Worm (Caenorhabditis elegans) whole organism, L1 larva: ENCODE measurements around the gene C16D2.3.
A peak's percentile ranks its signal among the peaks of the same experiment; 100 is the strongest.

Experiments
- C16A3.4 ChIP-seq: fragments of 150-350 bp; optimal IDR thresholded peaks from 2 replicates; lab custom pipeline; 2014; ENCODE audit warnings: missing biosample characterization, missing genetic modification characterization
- Y116A8C.19 ChIP-seq: sonication (generic microtip); optimal IDR thresholded peaks from 2 replicates; lab custom pipeline; 2016; ENCODE audit warnings: missing compliant biosample characterization, missing genetic modification characterization, borderline replicate concordance
- aly-2 ChIP-seq: fragments of 150-350 bp; optimal IDR thresholded peaks from 2 replicates; lab custom pipeline; 2014; ENCODE audit warnings: missing biosample characterization, missing genetic modification characterization
- ama-1 ChIP-seq: fragments of 150-350 bp; optimal IDR thresholded peaks from 2 replicates; lab custom pipeline; 2014
- blmp-1 ChIP-seq: fragments of 150-350 bp; optimal IDR thresholded peaks from 2 replicates; lab custom pipeline; 2014; ENCODE audit warnings: missing biosample characterization, missing genetic modification characterization
- ceh-63 ChIP-seq: fragments of 200-800 bp; sonication (Bioruptor generic); optimal IDR thresholded peaks from 2 replicates; lab custom pipeline; 2018; ENCODE audit warnings: mild to moderate bottlenecking, missing genetic modification characterization, missing compliant biosample characterization
- ceh-8 ChIP-seq: fragments of 200-800 bp; sonication (Bioruptor generic); optimal IDR thresholded peaks from 2 replicates; lab custom pipeline; 2018; ENCODE audit warnings: mild to moderate bottlenecking, missing genetic modification characterization, moderate library complexity, missing compliant biosample characterization
- ceh-88 ChIP-seq: fragments of 200-800 bp; sonication (Bioruptor generic); IDR thresholded peaks from 2 replicates; pipeline ENCODE4 v1.3.6; 2022; ENCODE audit warnings: missing genetic modification characterization, missing compliant biosample characterization
- ceh-90 ChIP-seq: sonication (generic microtip); optimal IDR thresholded peaks from 2 replicates; lab custom pipeline; 2016; ENCODE audit warnings: missing genetic modification characterization, missing compliant biosample characterization
- dsc-1 ChIP-seq: sonication (generic microtip); optimal IDR thresholded peaks from 2 replicates; lab custom pipeline; 2016; ENCODE audit warnings: mild to moderate bottlenecking, missing genetic modification characterization, missing compliant biosample characterization
- efl-1 ChIP-seq, 4 experiments: fragments of 150-350 bp; optimal IDR thresholded peaks in 3 of 4; peaks in 1 of 4; 1 replicate in 1 of 4; 2 replicates in 3 of 4; lab custom pipeline; 2014; ENCODE audit warnings: missing biosample characterization in 2 of 4, missing genetic modification characterization in 2 of 4, missing genetic modification reagents in 2 of 4
- egl-13 ChIP-seq: sonication (generic microtip); optimal IDR thresholded peaks from 2 replicates; lab custom pipeline; 2016; ENCODE audit warnings: missing genotype, missing genetic modification reagents, missing genetic modification characterization, missing compliant biosample characterization
- egl-27 ChIP-seq, 2 experiments: fragments of 150-350 bp in 1 of 2; sonication (generic microtip); optimal IDR thresholded peaks; 3 replicates each; lab custom pipeline; 2017 to 2018; ENCODE audit warnings: missing biosample characterization in 2 of 2, missing genetic modification characterization in 2 of 2, missing genetic modification reagents in 2 of 2
- elt-3 ChIP-seq, 6 experiments: fragments of 150-350 bp in 1 of 6; sonication (generic microtip); optimal IDR thresholded peaks; 2 replicates each; lab custom pipeline; 2017 to 2018; ENCODE audit warnings: missing biosample characterization in 6 of 6, missing genetic modification characterization in 6 of 6, inconsistent platforms in 1 of 6
- fkh-10 ChIP-seq: sonication (generic microtip); optimal IDR thresholded peaks from 2 replicates; lab custom pipeline; 2017; ENCODE audit warnings: missing biosample characterization, missing genetic modification reagents, missing genetic modification characterization
- fkh-4 ChIP-seq: sonication (generic microtip); optimal IDR thresholded peaks from 2 replicates; lab custom pipeline; 2016; ENCODE audit warnings: missing compliant biosample characterization, missing genetic modification characterization, borderline replicate concordance
- fkh-8 ChIP-seq: sonication (generic microtip); optimal IDR thresholded peaks from 2 replicates; lab custom pipeline; 2016; ENCODE audit warnings: mild to moderate bottlenecking, missing genetic modification characterization, missing compliant biosample characterization
- hpl-2 ChIP-seq: fragments of 150-350 bp; optimal IDR thresholded peaks from 2 replicates; lab custom pipeline; 2014; ENCODE audit warnings: missing biosample characterization, missing genetic modification reagents, missing genetic modification characterization
- irx-1 ChIP-seq: sonication (generic microtip); optimal IDR thresholded peaks from 2 replicates; lab custom pipeline; 2016; ENCODE audit warnings: missing genetic modification characterization, missing compliant biosample characterization
- jun-1 ChIP-seq: fragments of 150-350 bp; optimal IDR thresholded peaks from 2 replicates; lab custom pipeline; 2014; ENCODE audit warnings: missing biosample characterization, missing genetic modification reagents, missing genetic modification characterization
- lin-14 ChIP-seq: fragments of 200-800 bp; sonication (Bioruptor generic); optimal IDR thresholded peaks from 2 replicates; lab custom pipeline; 2018; ENCODE audit warnings: mild to moderate bottlenecking, missing genetic modification characterization, moderate library complexity, missing compliant biosample characterization
- lin-15B ChIP-seq: fragments of 150-350 bp; sonication (generic microtip); optimal IDR thresholded peaks from 3 replicates; lab custom pipeline; 2014; ENCODE audit warnings: missing biosample characterization, missing genetic modification characterization
- lin-39 ChIP-seq: fragments of 150-350 bp; optimal IDR thresholded peaks from 2 replicates; lab custom pipeline; 2014; ENCODE audit warnings: missing biosample characterization, missing genetic modification reagents, missing genetic modification characterization
- lir-3 ChIP-seq: sonication (generic microtip); optimal IDR thresholded peaks from 2 replicates; lab custom pipeline; 2016; ENCODE audit warnings: mild to moderate bottlenecking, missing genetic modification characterization, moderate library complexity, missing compliant biosample characterization; ENCODE audit not compliant: poor library complexity
- lsy-2 ChIP-seq, 2 experiments: fragments of 150-350 bp; optimal IDR thresholded peaks; 2 replicates each; lab custom pipeline; 2014; ENCODE audit warnings: missing biosample characterization in 2 of 2, missing genetic modification characterization in 2 of 2
- mep-1 ChIP-seq: fragments of 150-350 bp; optimal IDR thresholded peaks from 2 replicates; lab custom pipeline; 2014; ENCODE audit warnings: missing biosample characterization, missing genetic modification characterization
- nhr-237 ChIP-seq: fragments of 150-350 bp; optimal IDR thresholded peaks from 2 replicates; lab custom pipeline; 2014; ENCODE audit warnings: missing biosample characterization, missing genetic modification characterization
- nhr-28 ChIP-seq: fragments of 150-350 bp; optimal IDR thresholded peaks from 2 replicates; lab custom pipeline; 2014; ENCODE audit warnings: missing biosample characterization, missing genetic modification characterization
- nhr-77 ChIP-seq: fragments of 150-350 bp; optimal IDR thresholded peaks from 2 replicates; lab custom pipeline; 2014; ENCODE audit warnings: missing biosample characterization, missing genetic modification characterization
- nhr-85 ChIP-seq: sonication (generic microtip); peaks from one replicate; lab custom pipeline; 2016; ENCODE audit warnings: missing genetic modification characterization, inconsistent platforms, missing compliant biosample characterization
- nhr-90 ChIP-seq: sonication (generic microtip); optimal IDR thresholded peaks from 2 replicates; lab custom pipeline; 2016; ENCODE audit warnings: mild to moderate bottlenecking, missing genetic modification characterization, missing compliant biosample characterization; ENCODE audit not compliant: poor library complexity
- pax-3 ChIP-seq: fragments of 200-800 bp; sonication (Bioruptor generic); optimal IDR thresholded peaks from 2 replicates; lab custom pipeline; 2018; ENCODE audit warnings: mild to moderate bottlenecking, missing genetic modification characterization, moderate library complexity, missing compliant biosample characterization
- pqm-1 ChIP-seq: sonication (generic microtip); optimal IDR thresholded peaks from 3 replicates; lab custom pipeline; 2017; ENCODE audit warnings: missing biosample characterization, missing genetic modification characterization
- rnt-1 ChIP-seq: sonication (generic microtip); optimal IDR thresholded peaks from 2 replicates; lab custom pipeline; 2016; ENCODE audit warnings: mild to moderate bottlenecking, missing genetic modification characterization, moderate library complexity, missing compliant biosample characterization
- skn-1 ChIP-seq: fragments of 150-350 bp; optimal IDR thresholded peaks from 2 replicates; lab custom pipeline; 2014; ENCODE audit warnings: missing biosample characterization, missing genetic modification characterization
- snu-23 ChIP-seq: sonication (generic microtip); optimal IDR thresholded peaks from 2 replicates; lab custom pipeline; 2016; ENCODE audit warnings: missing genetic modification characterization, missing compliant biosample characterization
- sptf-1 ChIP-seq: fragments of 150-350 bp; optimal IDR thresholded peaks from 2 replicates; lab custom pipeline; 2014; ENCODE audit warnings: missing biosample characterization, missing genetic modification characterization
- swsn-7 ChIP-seq: sonication (generic microtip); optimal IDR thresholded peaks from 2 replicates; lab custom pipeline; 2016; ENCODE audit warnings: missing genetic modification characterization, missing compliant biosample characterization
- tlp-1 ChIP-seq: fragments of 150-350 bp; optimal IDR thresholded peaks from 2 replicates; lab custom pipeline; 2014; ENCODE audit warnings: missing biosample characterization, missing genetic modification characterization
- unc-130 ChIP-seq: fragments of 150-350 bp; optimal IDR thresholded peaks from 2 replicates; lab custom pipeline; 2017; ENCODE audit warnings: missing biosample characterization, missing genetic modification characterization, inconsistent platforms
- unc-30 ChIP-seq: sonication (generic microtip); optimal IDR thresholded peaks from 2 replicates; lab custom pipeline; 2017; ENCODE audit warnings: missing biosample characterization, missing genetic modification characterization
- unc-98 ChIP-seq: fragments of 200-800 bp; sonication (Bioruptor generic); IDR thresholded peaks from 2 replicates; pipeline ENCODE4 v1.3.6; 2022; ENCODE audit warnings: missing genetic modification characterization, missing compliant biosample characterization
- zag-1 ChIP-seq: fragments of 150-350 bp; optimal IDR thresholded peaks from 2 replicates; lab custom pipeline; 2014; ENCODE audit warnings: missing biosample characterization, missing genetic modification characterization
- zip-4 ChIP-seq: fragments of 200-800 bp; sonication (Bioruptor generic); optimal IDR thresholded peaks from 2 replicates; lab custom pipeline; 2018; ENCODE audit warnings: mild to moderate bottlenecking, missing genetic modification characterization, moderate library complexity, missing compliant biosample characterization
- ztf-4 ChIP-seq: fragments of 150-350 bp; optimal IDR thresholded peaks from 2 replicates; lab custom pipeline; 2014; ENCODE audit warnings: missing biosample characterization, missing genetic modification characterization

Gene C16D2.3

DNA sequence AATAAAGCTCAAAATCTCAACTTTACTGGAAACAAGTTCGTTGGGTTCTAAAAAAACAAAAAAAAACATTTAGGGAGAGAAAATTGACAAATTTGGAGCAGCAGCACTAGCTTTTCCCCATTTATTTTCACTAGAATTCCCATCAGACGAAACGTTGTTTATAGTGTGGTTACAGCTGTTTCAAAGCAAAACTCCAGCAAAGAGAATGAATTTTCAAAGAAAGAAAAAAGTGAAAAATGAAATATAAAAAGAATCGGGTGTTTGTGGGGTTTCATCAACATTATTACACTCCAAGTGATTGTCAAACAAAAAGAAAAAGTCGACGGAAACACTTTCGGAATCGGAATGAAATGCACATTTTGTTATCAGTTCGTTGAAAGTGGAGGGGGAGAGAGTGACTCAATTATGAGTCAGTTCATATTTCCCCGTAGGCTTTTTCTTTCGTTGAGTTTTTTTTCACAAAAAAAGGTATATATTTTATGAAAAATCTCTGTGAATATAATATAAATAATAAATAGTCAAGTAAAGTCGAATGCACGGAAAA, 43.6 kb upstream of the C16D2.3 start:
- TF ChIP-seq efl-1 (optimal IDR thresholded peaks at IDR 0.05; lab: Kevin White, UChicago) (no peak), efl-1 (GFP tag; optimal IDR thresholded peaks at IDR 0.05 in 1 of 2; lab: Kevin White, UChicago) (peak in 1 of 2 experiments; percentile 81), lin-14 (GFP tag; lab: Kevin White, UChicago) (peak; percentile 9), dsc-1 (tag; lab: Kevin White, UChicago) (peak; percentile 55), egl-13 (tag; lab: Kevin White, UChicago) (no peak), pqm-1 (tag; lab: Kevin White, UChicago) (peak; percentile 65)

DNA sequence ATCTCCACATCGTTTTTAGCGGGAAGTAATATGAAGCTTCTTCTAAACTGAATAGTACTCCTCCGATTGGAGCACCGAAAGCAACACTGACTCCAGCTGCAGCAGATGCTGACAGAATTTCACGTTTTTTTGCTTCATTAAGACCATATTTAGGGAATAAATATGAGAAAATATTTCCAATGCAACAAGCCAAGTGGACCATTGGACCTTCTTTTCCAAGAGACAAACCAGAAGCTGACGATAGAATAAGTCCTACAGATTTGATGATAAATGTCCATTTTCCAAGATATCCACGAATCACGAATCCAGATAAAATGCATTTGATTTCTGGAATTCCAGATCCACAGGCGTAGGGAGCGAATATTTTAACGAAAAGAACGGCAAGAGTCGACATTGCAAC, 40.6 kb upstream of the C16D2.3 start:
- no peak for TF ChIP-seq irx-1 (tag; lab: Kevin White, UChicago)
- TF ChIP-seq sptf-1 (tag; lab: Kevin White, UChicago) = no peak
- no peak for TF ChIP-seq ama-1
- no peak for TF ChIP-seq fkh-10 (GFP tag; lab: Kevin White, UChicago)
- no peak for TF ChIP-seq nhr-90 (tag; lab: Kevin White, UChicago)
- no peak for TF ChIP-seq blmp-1
- no peak for TF ChIP-seq swsn-7 (tag; lab: Kevin White, UChicago)

DNA sequence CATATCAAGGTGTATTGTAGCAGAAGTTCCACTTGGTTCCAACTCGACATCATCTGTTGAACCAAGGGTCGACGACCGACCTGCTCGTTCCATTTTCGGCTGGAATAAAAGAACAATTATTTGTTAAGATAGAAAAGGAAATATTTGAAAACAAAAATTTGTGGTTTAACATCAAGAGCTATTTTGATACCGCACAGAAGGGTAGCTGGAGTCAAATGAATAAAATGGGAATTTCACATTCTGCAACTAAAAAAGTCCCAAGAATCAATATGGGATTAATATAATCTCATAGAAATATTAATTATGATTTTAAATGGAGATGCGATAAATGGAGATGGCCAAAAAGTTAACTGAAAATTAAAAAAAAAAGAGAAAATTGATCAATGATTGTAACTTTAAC, 39.4 kb upstream of the C16D2.3 start, which contains the start of gene clh-5:
Gene clh-5 (minus strand): TSS at position 101 of the 400 bp plus-strand sequence.
- TF ChIP-seq rnt-1 (no peak), fkh-8 (tag; lab: Kevin White, UChicago) (no peak), skn-1 (tag; lab: Kevin White, UChicago) (no peak), jun-1 (no peak), lin-15B (tag; lab: Kevin White, UChicago) (no peak), pqm-1 (tag; lab: Kevin White, UChicago) (no peak), tlp-1 (no peak)

DNA sequence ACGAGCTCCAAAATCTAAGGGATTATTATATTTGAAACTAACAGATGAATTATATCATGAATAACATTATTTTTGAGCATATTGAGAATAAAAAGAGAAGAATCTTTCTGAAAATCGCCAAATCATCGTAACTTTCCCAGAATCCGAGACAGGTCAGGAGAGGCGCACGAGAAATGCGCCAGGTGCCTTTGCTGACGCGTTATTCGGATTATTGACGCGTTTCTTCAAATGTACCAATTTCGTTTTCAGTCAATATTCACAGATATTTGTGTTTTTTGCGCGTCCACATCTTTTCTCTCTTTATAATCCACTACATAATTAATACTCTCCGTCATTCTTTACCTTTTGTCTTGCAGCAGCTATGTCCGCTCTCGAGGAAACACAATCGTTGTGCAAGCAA, 38.9 kb upstream of the C16D2.3 start, which contains the start of gene T24H10.1:
Gene T24H10.1 (plus strand): TSS at position 355 of the 400 bp plus-strand sequence.
- peak; percentile 81 for TF ChIP-seq snu-23 (GFP tag; lab: Kevin White, UChicago)
- peak; percentile 45 for TF ChIP-seq lin-39 (tag; lab: Kevin White, UChicago)
- peak; percentile 62 for TF ChIP-seq nhr-77 (tag; lab: Kevin White, UChicago)
- no peak for TF ChIP-seq ceh-63 (GFP tag; lab: Kevin White, UChicago)
- TF ChIP-seq jun-1 = peak; percentile 38
- no peak for TF ChIP-seq egl-27 (tag; optimal IDR thresholded peaks at IDR 0.05; lab: Kevin White, UChicago)
- peak; percentile 82 for TF ChIP-seq nhr-85 (tag; lab: Kevin White, UChicago)
- no peak for TF ChIP-seq nhr-237 (tag; lab: Kevin White, UChicago)
- peak; percentile 81 for TF ChIP-seq nhr-90 (tag; lab: Kevin White, UChicago)
- peak in 1 of 6 experiments; percentile 51 for TF ChIP-seq elt-3 (tag; optimal IDR thresholded peaks at IDR 0.05; lab: Kevin White, UChicago)
- TF ChIP-seq lsy-2 (tag; optimal IDR thresholded peaks at IDR 0.05; lab: Kevin White, UChicago) = peak; percentile 80
- TF ChIP-seq nhr-28 (tag; lab: Kevin White, UChicago) = no peak
- TF ChIP-seq fkh-4 (tag; lab: Kevin White, UChicago) = no peak
- TF ChIP-seq efl-1 (optimal IDR thresholded peaks at IDR 0.05; lab: Kevin White, UChicago) = peak; percentile 71 to 85
- peak; percentile 76 to 98 for TF ChIP-seq efl-1 (GFP tag; optimal IDR thresholded peaks at IDR 0.05 in 1 of 2; lab: Kevin White, UChicago)
- TF ChIP-seq unc-130 (tag; lab: Kevin White, UChicago) = peak; percentile 12
- peak; percentile 36 for TF ChIP-seq aly-2
- no peak for TF ChIP-seq Y116A8C.19 (tag; lab: Kevin White, UChicago)
- peak; percentile 72 for TF ChIP-seq lin-14 (GFP tag; lab: Kevin White, UChicago)
- TF ChIP-seq unc-30 (tag; lab: Kevin White, UChicago) = no peak
- TF ChIP-seq zip-4 (GFP tag; lab: Kevin White, UChicago) = peak; percentile 8
- TF ChIP-seq C16A3.4 (tag; lab: Kevin White, UChicago) = peak; percentile 68
- TF ChIP-seq ztf-4 = peak; percentile 36
- TF ChIP-seq lir-3 (tag; lab: Kevin White, UChicago) = peak; percentile 9
- peak; percentile 81 for TF ChIP-seq swsn-7 (tag; lab: Kevin White, UChicago)
- TF ChIP-seq lin-15B (tag; lab: Kevin White, UChicago) = peak; percentile 10
- TF ChIP-seq zag-1 (tag; lab: Kevin White, UChicago) = no peak
- TF ChIP-seq ceh-90 (tag; lab: Kevin White, UChicago) = no peak
- peak; percentile 38 for TF ChIP-seq ceh-8 (GFP tag; lab: Kevin White, UChicago)
- TF ChIP-seq irx-1 (tag; lab: Kevin White, UChicago) = peak; percentile 75
- TF ChIP-seq ceh-88 = no peak
- TF ChIP-seq mep-1 (tag; lab: Kevin White, UChicago) = peak; percentile 89
- TF ChIP-seq rnt-1 = peak; percentile 89
- TF ChIP-seq pax-3 (tag; lab: Kevin White, UChicago) = peak; percentile 14
- TF ChIP-seq unc-98 (GFP tag; lab: Robert Waterston, UW) = no peak
- TF ChIP-seq hpl-2 (GFP tag; lab: Kevin White, UChicago) = peak; percentile 17
